Fruit fly (Drosophila melanogaster) whole organism, wandering third instar larva: Measurements from ENCODE around the gene CG13766.
A peak's percentile ranks its signal among the peaks of the same experiment; 100 is the strongest.

ENCODE experiments used
- Dif ChIP-seq: fragments of 200-275, 200-300 bp; sonication (Bioruptor generic); optimal IDR thresholded peaks from 2 replicates; lab custom pipeline; 2018; ENCODE audit warnings: missing biosample characterization, missing genetic modification characterization; ENCODE audit not compliant: partially characterized antibody
- Hnf4 ChIP-seq: fragments of 200-800 bp; sonication (Bioruptor generic); optimal IDR thresholded peaks from 2 replicates; lab custom pipeline; 2016; ENCODE audit warnings: missing biosample characterization, mild to moderate bottlenecking, missing genetic modification characterization
- Hr83 ChIP-seq: fragments of 200-300 bp; sonication (Bioruptor generic); optimal IDR thresholded peaks from 2 replicates; lab custom pipeline; 2016; ENCODE audit warnings: missing biosample characterization, mild to moderate bottlenecking, missing genetic modification characterization, moderate library complexity; ENCODE audit not compliant: poor library complexity, severe bottlenecking
- Myc ChIP-seq: fragments of >200 bp; optimal IDR thresholded peaks from 2 replicates; lab custom pipeline; 2017
- N ChIP-seq: fragments of >200 bp; optimal IDR thresholded peaks from 2 replicates; lab custom pipeline; 2018; ENCODE audit warnings: missing biosample characterization, missing external identifiers, missing genetic modification characterization
- Sp1 ChIP-seq: fragments of 200-800 bp; sonication (Bioruptor generic); optimal IDR thresholded peaks from 3 replicates; lab custom pipeline; 2019; ENCODE audit warnings: missing biosample characterization, mild to moderate bottlenecking, missing genetic modification characterization, moderate library complexity
- Vsx2 ChIP-seq: fragments of 200-300, 225-300 bp; sonication (Bioruptor generic); optimal IDR thresholded peaks from 2 replicates; lab custom pipeline; 2018; ENCODE audit warnings: missing biosample characterization, missing genetic modification characterization; ENCODE audit not compliant: partially characterized antibody
- dl ChIP-seq, 2 experiments: fragments of 175-275, 200-275 bp in 1 of 2; fragments of 200-275 bp in 1 of 2; sonication (Bioruptor generic); optimal IDR thresholded peaks; lab custom pipeline; 2018; ENCODE audit warnings: mild to moderate bottlenecking in 2 of 2, missing biosample characterization in 2 of 2, missing genetic modification characterization in 2 of 2, moderate library complexity in 2 of 2; ENCODE audit not compliant: partially characterized antibody in 2 of 2, insufficient read depth in 1 of 2
- foxo ChIP-seq, 2 experiments: fragments of 200-800 bp; sonication (Bioruptor generic); optimal IDR thresholded peaks; 2 replicates in 1 of 2; 3 replicates in 1 of 2; lab custom pipeline; 2016 to 2017; ENCODE audit warnings: missing biosample characterization in 2 of 2, missing genetic modification characterization in 2 of 2
- fru ChIP-seq: fragments of 200-800 bp; sonication (Bioruptor generic); optimal IDR thresholded peaks from 3 replicates; lab custom pipeline; 2016; ENCODE audit warnings: missing biosample characterization, mild to moderate bottlenecking, missing genetic modification characterization
- h ChIP-seq: fragments of 200-800 bp; sonication (Bioruptor generic); optimal IDR thresholded peaks from 3 replicates; lab custom pipeline; 2016; ENCODE audit warnings: missing biosample characterization, mild to moderate bottlenecking, missing genetic modification characterization
- jim ChIP-seq: fragments of 175-275, 200-325 bp; sonication (Bioruptor generic); optimal IDR thresholded peaks from 2 replicates; lab custom pipeline; 2016; ENCODE audit warnings: missing biosample characterization, mild to moderate bottlenecking, missing genetic modification characterization
- lola ChIP-seq: fragments of >200 bp; optimal IDR thresholded peaks from 2 replicates; lab custom pipeline; 2017; ENCODE audit warnings: missing biosample characterization, missing genetic modification characterization
- rgr ChIP-seq: fragments of 200-800 bp; sonication (Bioruptor generic); optimal IDR thresholded peaks from 3 replicates; lab custom pipeline; 2016; ENCODE audit warnings: missing biosample characterization, mild to moderate bottlenecking, missing genetic modification characterization
- woc ChIP-seq: sonication (Bioruptor generic); optimal IDR thresholded peaks from 2 replicates; lab custom pipeline; 2016; ENCODE audit warnings: missing biosample characterization, mild to moderate bottlenecking, missing genetic modification characterization

The CG13766 gene

DNA sequence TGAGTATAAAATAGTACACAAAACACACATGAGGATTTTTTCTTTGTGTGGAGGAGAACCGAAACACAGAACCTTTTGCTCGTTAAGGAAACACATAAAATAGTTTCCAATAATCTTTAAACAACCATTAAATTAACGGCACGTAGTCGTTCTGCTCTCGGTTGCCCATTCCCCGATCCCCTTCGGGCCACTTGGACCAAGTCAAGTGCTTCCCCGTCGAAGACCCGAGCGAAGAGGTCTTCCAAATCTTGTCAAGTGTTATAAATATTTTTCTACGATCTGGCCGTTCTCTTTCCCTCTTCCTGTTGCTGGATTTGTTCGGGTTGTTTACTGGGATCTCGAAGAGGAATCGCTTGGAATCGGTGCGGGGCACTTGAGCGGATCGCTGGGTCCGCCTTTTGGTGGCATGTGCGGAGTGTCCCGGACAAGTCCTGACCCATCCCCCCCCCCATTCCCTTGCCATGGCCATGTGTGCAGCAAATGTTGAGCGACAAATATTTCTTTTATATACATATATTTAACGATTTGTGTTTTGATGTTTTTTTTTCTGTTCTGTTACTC is 34.9 kb downstream of the CG13766 start:
- TF ChIP-seq jim (GFP tag; lab: Kevin White, UChicago), result no peak
- no peak for TF ChIP-seq Hnf4
- TF ChIP-seq Myc (lab: Kevin White, UChicago), result no peak
- TF ChIP-seq fru, result no peak
- TF ChIP-seq Vsx2 (GFP tag; lab: Kevin White, UChicago), result no peak
- no peak for TF ChIP-seq h (GFP tag; lab: Kevin White, UChicago)
- no peak for TF ChIP-seq rgr (GFP tag; lab: Kevin White, UChicago)
- no peak for TF ChIP-seq Dif (GFP tag; lab: Kevin White, UChicago)
- no peak for TF ChIP-seq foxo (GFP tag; optimal IDR thresholded peaks at IDR 0.05; lab: Kevin White, UChicago)
- TF ChIP-seq dl (GFP tag; optimal IDR thresholded peaks at IDR 0.05; lab: Kevin White, UChicago; ENCODE audit: insufficient read depth in 1 of 2, partially characterized antibody in 2 of 2), result no peak
- TF ChIP-seq woc (GFP tag; lab: Kevin White, UChicago), result no peak
- TF ChIP-seq N (GFP tag; lab: Kevin White, UChicago), result no peak

DNA sequence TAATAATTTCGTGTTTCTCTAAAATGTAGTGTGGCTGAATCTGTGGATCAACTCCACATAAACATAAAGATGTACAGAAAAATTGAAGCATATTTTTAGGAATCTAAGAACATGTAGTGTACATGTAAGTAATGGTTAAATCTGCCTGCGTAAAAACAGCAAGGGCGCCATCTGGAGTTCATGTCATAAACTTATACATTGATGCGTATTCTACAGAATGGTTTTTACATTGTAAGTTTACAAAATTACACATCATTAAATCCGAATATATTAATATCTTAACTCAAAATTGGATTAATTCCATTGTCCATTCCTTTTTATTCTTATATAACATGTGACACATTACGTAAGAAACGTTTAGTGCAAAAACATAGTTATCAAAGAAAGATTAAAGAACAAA is 39.0 kb downstream of the CG13766 start:
- TF ChIP-seq lola (GFP tag; lab: Kevin White, UChicago) (no peak), Hr83 (GFP tag; lab: Kevin White, UChicago) (peak; percentile 16), Sp1 (GFP tag; lab: Kevin White, UChicago) (no peak), h (GFP tag; lab: Kevin White, UChicago) (peak; percentile 11), jim (GFP tag; lab: Kevin White, UChicago) (no peak), Myc (lab: Kevin White, UChicago) (peak; percentile 64)
